Worm (Caenorhabditis elegans) whole organism, early embryonic: Measurements from ENCODE around the gene F53A2.3.

Source experiments
- B0310.2 ChIP-seq: sonication (generic microtip); optimal IDR thresholded peaks from 2 replicates; lab custom pipeline; 2016; ENCODE audit warnings: mild to moderate bottlenecking, missing genetic modification characterization, missing compliant biosample characterization
- F13C5.2 ChIP-seq: sonication (generic microtip); optimal IDR thresholded peaks from 2 replicates; lab custom pipeline; 2017; ENCODE audit warnings: mild to moderate bottlenecking, missing genetic modification characterization, inconsistent platforms, missing compliant biosample characterization
- aly-1 ChIP-seq: sonication (generic microtip); optimal IDR thresholded peaks from 2 replicates; lab custom pipeline; 2016; ENCODE audit warnings: missing genetic modification characterization, missing compliant biosample characterization
- ama-1 ChIP-seq: fragments of 150-350 bp; optimal IDR thresholded peaks from 2 replicates; lab custom pipeline; 2014
- ceh-13 ChIP-seq: fragments of 200-800 bp; sonication (Bioruptor generic); optimal IDR thresholded peaks from 2 replicates; lab custom pipeline; 2018; ENCODE audit warnings: mild to moderate bottlenecking, missing genetic modification characterization, missing compliant biosample characterization
- ceh-36 ChIP-seq: sonication (generic microtip); optimal IDR thresholded peaks from 2 replicates; lab custom pipeline; 2016; ENCODE audit warnings: missing genetic modification characterization, inconsistent platforms, missing compliant biosample characterization
- ets-7 ChIP-seq: sonication (generic microtip); optimal IDR thresholded peaks from 2 replicates; lab custom pipeline; 2016; ENCODE audit warnings: missing genotype, missing genetic modification characterization, missing compliant biosample characterization
- flt-1 ChIP-seq: fragments of 200-800 bp; sonication (Bioruptor generic); IDR thresholded peaks from 2 replicates; pipeline ENCODE4 v1.3.6; 2022; ENCODE audit warnings: missing genetic modification characterization, missing compliant biosample characterization
- hmbx-1 ChIP-seq: sonication (generic microtip); optimal IDR thresholded peaks from 2 replicates; lab custom pipeline; 2016; ENCODE audit warnings: mild to moderate bottlenecking, missing genetic modification characterization, missing compliant biosample characterization
- hmg-4 ChIP-seq: fragments of 200-800 bp; sonication (Bioruptor generic); optimal IDR thresholded peaks from 2 replicates; lab custom pipeline; 2018; ENCODE audit warnings: mild to moderate bottlenecking, missing genetic modification characterization, missing compliant biosample characterization
- hnd-1 ChIP-seq: sonication (generic microtip); optimal IDR thresholded peaks from 2 replicates; lab custom pipeline; 2016; ENCODE audit warnings: missing genetic modification characterization, missing compliant biosample characterization
- pes-1 ChIP-seq: fragments of 200-800 bp; sonication (Bioruptor generic); IDR thresholded peaks from 2 replicates; pipeline ENCODE4 v1.3.6; 2022; ENCODE audit warnings: missing genetic modification reagents, missing genetic modification characterization, missing compliant biosample characterization
- scrt-1 ChIP-seq: fragments of 200-800 bp; sonication (Bioruptor generic); IDR thresholded peaks from 2 replicates; pipeline ENCODE4 v1.3.6; 2022; ENCODE audit warnings: missing genetic modification characterization, missing compliant biosample characterization
- sea-1 ChIP-seq: fragments of 200-800 bp; sonication (Bioruptor generic); conservative IDR thresholded peaks from 2 replicates; pipeline ENCODE4 v1.3.6; 2022; ENCODE audit warnings: missing genetic modification characterization, missing compliant biosample characterization
- tbx-11 ChIP-seq: fragments of 200-800 bp; sonication (Bioruptor generic); IDR thresholded peaks from 2 replicates; pipeline ENCODE4 v1.3.6; 2022; ENCODE audit warnings: missing genetic modification characterization, missing compliant biosample characterization
- tbx-37 ChIP-seq: fragments of 200-800 bp; sonication (Bioruptor generic); conservative IDR thresholded peaks from 2 replicates; pipeline ENCODE4 v1.3.6; 2022; ENCODE audit warnings: missing genetic modification reagents, missing genetic modification characterization, missing compliant biosample characterization
- tra-4 ChIP-seq: sonication (generic microtip); optimal IDR thresholded peaks from 2 replicates; lab custom pipeline; 2017; ENCODE audit warnings: missing genetic modification characterization, missing compliant biosample characterization

Gene F53A2.3

ce11 chrIII:13341275-13341626, 1.7 kb upstream of the F53A2.3 start, which contains the start of gene nud-1:
nud-1 (plus strand) TSS chrIII:13341527.
- TF ChIP-seq ama-1 (lab: Kevin White, UChicago) (no peak), F13C5.2 (no peak), hnd-1 (tag; lab: Kevin White, UChicago) (no peak), tbx-37 (no peak), tbx-11 (GFP tag; lab: Robert Waterston, UW) (no peak), aly-1 (no peak), hmg-4 (GFP tag; lab: Kevin White, UChicago) (no peak), tra-4 (tag; lab: Kevin White, UChicago) (no peak), ets-7 (tag; lab: Kevin White, UChicago) (no peak), sea-1 (GFP tag; lab: Robert Waterston, UW) (no peak), pes-1 (GFP tag; lab: Robert Waterston, UW) (no peak), flt-1 (GFP tag; lab: Robert Waterston, UW) (no peak), ceh-36 (tag; lab: Kevin White, UChicago) (no peak), hmbx-1 (no peak), scrt-1 (GFP tag; lab: Robert Waterston, UW) (no peak), ceh-13 (GFP tag; lab: Kevin White, UChicago) (no peak)

ce11 chrIII:13340504-13341274, 1.1 kb upstream of the F53A2.3 start:
- TF ChIP-seq ceh-13 (GFP tag; lab: Kevin White, UChicago) = no peak
- no peak for TF ChIP-seq ama-1 (lab: Kevin White, UChicago)
- TF ChIP-seq hnd-1 (tag; lab: Kevin White, UChicago) = no peak
- no peak for TF ChIP-seq F13C5.2
- TF ChIP-seq scrt-1 (GFP tag; lab: Robert Waterston, UW) = no peak
- no peak for TF ChIP-seq flt-1 (GFP tag; lab: Robert Waterston, UW)
- no peak for TF ChIP-seq sea-1 (GFP tag; lab: Robert Waterston, UW)
- no peak for TF ChIP-seq tbx-37
- no peak for TF ChIP-seq tbx-11 (GFP tag; lab: Robert Waterston, UW)
- TF ChIP-seq B0310.2 (tag; lab: Kevin White, UChicago) = no peak
- no peak for TF ChIP-seq ceh-36 (tag; lab: Kevin White, UChicago)
- no peak for TF ChIP-seq ets-7 (tag; lab: Kevin White, UChicago)
- TF ChIP-seq hmbx-1 = no peak
- TF ChIP-seq hmg-4 (GFP tag; lab: Kevin White, UChicago) = no peak
- no peak for TF ChIP-seq aly-1

ce11 chrIII:13333754-13334153, 5.8 kb downstream of the F53A2.3 start, which contains the start of gene sdz-20:
sdz-20 (plus strand) TSS chrIII:13334054.
- no peak for TF ChIP-seq hmg-4 (GFP tag; lab: Kevin White, UChicago)
- no peak for TF ChIP-seq B0310.2 (tag; lab: Kevin White, UChicago)
- TF ChIP-seq tra-4 (tag; lab: Kevin White, UChicago) = no peak
- no peak for TF ChIP-seq tbx-11 (GFP tag; lab: Robert Waterston, UW)
- TF ChIP-seq ets-7 (tag; lab: Kevin White, UChicago) = no peak
- TF ChIP-seq scrt-1 (GFP tag; lab: Robert Waterston, UW) = no peak
- no peak for TF ChIP-seq tbx-37
- TF ChIP-seq flt-1 (GFP tag; lab: Robert Waterston, UW) = no peak
- no peak for TF ChIP-seq hnd-1 (tag; lab: Kevin White, UChicago)
- no peak for TF ChIP-seq ama-1 (lab: Kevin White, UChicago)
- TF ChIP-seq aly-1 = no peak
- no peak for TF ChIP-seq ceh-13 (GFP tag; lab: Kevin White, UChicago)
- TF ChIP-seq sea-1 (GFP tag; lab: Robert Waterston, UW) = no peak
- TF ChIP-seq hmbx-1 = no peak
- TF ChIP-seq ceh-36 (tag; lab: Kevin White, UChicago) = no peak
- TF ChIP-seq F13C5.2 = no peak
- TF ChIP-seq pes-1 (GFP tag; lab: Robert Waterston, UW) = no peak

ce11 chrIII:13328911-13329310, 10.7 kb downstream of the F53A2.3 start:
- TF ChIP-seq flt-1 (GFP tag; lab: Robert Waterston, UW) = no peak
- TF ChIP-seq hmg-4 (GFP tag; lab: Kevin White, UChicago) = no peak
- no peak for TF ChIP-seq F13C5.2
- TF ChIP-seq ama-1 (lab: Kevin White, UChicago) = no peak
- no peak for TF ChIP-seq tbx-11 (GFP tag; lab: Robert Waterston, UW)
- no peak for TF ChIP-seq hmbx-1
- TF ChIP-seq tbx-37 = no peak
- TF ChIP-seq sea-1 (GFP tag; lab: Robert Waterston, UW) = no peak
- no peak for TF ChIP-seq ceh-36 (tag; lab: Kevin White, UChicago)
- TF ChIP-seq hnd-1 (tag; lab: Kevin White, UChicago) = no peak
- no peak for TF ChIP-seq ceh-13 (GFP tag; lab: Kevin White, UChicago)
- TF ChIP-seq tra-4 (tag; lab: Kevin White, UChicago) = no peak
- TF ChIP-seq scrt-1 (GFP tag; lab: Robert Waterston, UW) = no peak
- no peak for TF ChIP-seq B0310.2 (tag; lab: Kevin White, UChicago)
- TF ChIP-seq aly-1 = no peak
- no peak for TF ChIP-seq ets-7 (tag; lab: Kevin White, UChicago)
- TF ChIP-seq pes-1 (GFP tag; lab: Robert Waterston, UW) = no peak

ce11 chrIII:13324739-13325138, 14.8 kb downstream of the F53A2.3 start, which contains the start of gene F53A2.1:
F53A2.1 (minus strand) TSS chrIII:13324839.
- TF ChIP-seq ets-7 (tag; lab: Kevin White, UChicago) (no peak), pes-1 (GFP tag; lab: Robert Waterston, UW) (no peak), ama-1 (lab: Kevin White, UChicago) (no peak), tbx-37 (no peak), hmg-4 (GFP tag; lab: Kevin White, UChicago) (no peak), sea-1 (GFP tag; lab: Robert Waterston, UW) (no peak), ceh-13 (GFP tag; lab: Kevin White, UChicago) (no peak), tbx-11 (GFP tag; lab: Robert Waterston, UW) (no peak), F13C5.2 (no peak)

- TF ChIP-seq tbx-11 (GFP tag; lab: Robert Waterston, UW) (no peak), tra-4 (tag; lab: Kevin White, UChicago) (no peak), F13C5.2 (no peak), B0310.2 (tag; lab: Kevin White, UChicago) (no peak), scrt-1 (GFP tag; lab: Robert Waterston, UW) (no peak), ama-1 (lab: Kevin White, UChicago) (no peak), hmg-4 (GFP tag; lab: Kevin White, UChicago) (no peak), sea-1 (GFP tag; lab: Robert Waterston, UW) (no peak), ceh-13 (GFP tag; lab: Kevin White, UChicago) (no peak), pes-1 (GFP tag; lab: Robert Waterston, UW) (no peak), ceh-36 (tag; lab: Kevin White, UChicago) (no peak), aly-1 (no peak), hmbx-1 (no peak), tbx-37 (no peak)
These were observed 17.0 kb downstream of the F53A2.3 start, which contains the start of gene F53A2.11 for ce11 chrIII:13322578-13322977. F53A2.11 (minus strand) TSS chrIII:13322678.
